Worm (Caenorhabditis elegans) whole organism, L4 larva: Measurements from ENCODE around the gene Y39B6A.5.

Source experiments
- F10B5.3 ChIP-seq: sonication (generic microtip); optimal IDR thresholded peaks from 2 replicates; lab custom pipeline; 2016; ENCODE audit warnings: mild to moderate bottlenecking, missing genetic modification characterization, missing compliant biosample characterization
- F37D6.2 ChIP-seq: sonication (generic microtip); optimal IDR thresholded peaks from 2 replicates; lab custom pipeline; 2016; ENCODE audit warnings: mild to moderate bottlenecking, missing genetic modification characterization, missing compliant biosample characterization
- ceh-28 ChIP-seq: fragments of 150-350 bp; optimal IDR thresholded peaks from 2 replicates; lab custom pipeline; 2014; ENCODE audit warnings: missing biosample characterization, missing genetic modification reagents, missing genetic modification characterization
- dpl-1 ChIP-seq: fragments of 150-350 bp; optimal IDR thresholded peaks from 2 replicates; lab custom pipeline; 2014; ENCODE audit warnings: missing biosample characterization, missing genetic modification reagents, missing genetic modification characterization
- fos-1 ChIP-seq: fragments of 150-350 bp; optimal IDR thresholded peaks from 2 replicates; lab custom pipeline; 2014; ENCODE audit warnings: missing biosample characterization, missing genetic modification characterization
- jun-1 ChIP-seq: fragments of 150-350 bp; optimal IDR thresholded peaks from 2 replicates; lab custom pipeline; 2014; ENCODE audit warnings: missing biosample characterization, missing genetic modification reagents, missing genetic modification characterization
- mdl-1 ChIP-seq, 2 experiments: fragments of 150-350 bp in 1 of 2; sonication (generic microtip) in 1 of 2; optimal IDR thresholded peaks; 2 replicates each; lab custom pipeline; 2014 to 2017; ENCODE audit warnings: missing biosample characterization in 2 of 2, missing genetic modification characterization in 2 of 2
- mep-1 ChIP-seq: fragments of 150-350 bp; sonication (generic microtip); optimal IDR thresholded peaks from 3 replicates; lab custom pipeline; 2014; ENCODE audit warnings: missing biosample characterization, missing genetic modification characterization
- nhr-102 ChIP-seq: sonication (generic microtip); optimal IDR thresholded peaks from 2 replicates; lab custom pipeline; 2016; ENCODE audit warnings: mild to moderate bottlenecking, missing genetic modification characterization, moderate library complexity, missing compliant biosample characterization
- nhr-25 ChIP-seq: sonication (generic microtip); optimal IDR thresholded peaks from 2 replicates; lab custom pipeline; 2017; ENCODE audit warnings: missing genetic modification characterization, mild to moderate bottlenecking, missing compliant biosample characterization, antibody characterized with exemption, moderate library complexity, borderline replicate concordance; ENCODE audit not compliant: insufficient read depth
- nhr-28 ChIP-seq: fragments of 150-350 bp; optimal IDR thresholded peaks from 2 replicates; lab custom pipeline; 2014; ENCODE audit warnings: missing biosample characterization, missing genetic modification characterization
- nhr-48 ChIP-seq: sonication (generic microtip); optimal IDR thresholded peaks from 2 replicates; lab custom pipeline; 2016; ENCODE audit warnings: mild to moderate bottlenecking, missing genetic modification characterization, missing compliant biosample characterization
- spr-1 ChIP-seq: sonication (generic microtip); optimal IDR thresholded peaks from 2 replicates; lab custom pipeline; 2016; ENCODE audit warnings: mild to moderate bottlenecking, missing genetic modification characterization, missing compliant biosample characterization
- zip-11 ChIP-seq: fragments of 200-800 bp; sonication (Bioruptor generic); IDR thresholded peaks from 2 replicates; pipeline ENCODE4 v1.3.6; 2022; ENCODE audit warnings: missing genetic modification characterization, missing compliant biosample characterization
- zip-2 ChIP-seq: fragments of 150-350 bp; optimal IDR thresholded peaks from 2 replicates; lab custom pipeline; 2014; ENCODE audit warnings: missing biosample characterization, missing genetic modification characterization

Y39B6A.5 gene

ce11 chrV:19119260-19119659, 39.4 kb downstream of the Y39B6A.5 start, which contains the start of gene Y39B6A.13 (continued):
- TF ChIP-seq mdl-1 (tag; optimal IDR thresholded peaks at IDR 0.05; lab: Kevin White, UChicago) (no peak), jun-1 (tag; lab: Kevin White, UChicago) (no peak), mep-1 (tag; lab: Kevin White, UChicago) (peak; percentile 43), F37D6.2 (tag; lab: Kevin White, UChicago) (no peak), nhr-25 (tag; lab: Kevin White, UChicago) (no peak), dpl-1 (peak; percentile 82)

DNA sequence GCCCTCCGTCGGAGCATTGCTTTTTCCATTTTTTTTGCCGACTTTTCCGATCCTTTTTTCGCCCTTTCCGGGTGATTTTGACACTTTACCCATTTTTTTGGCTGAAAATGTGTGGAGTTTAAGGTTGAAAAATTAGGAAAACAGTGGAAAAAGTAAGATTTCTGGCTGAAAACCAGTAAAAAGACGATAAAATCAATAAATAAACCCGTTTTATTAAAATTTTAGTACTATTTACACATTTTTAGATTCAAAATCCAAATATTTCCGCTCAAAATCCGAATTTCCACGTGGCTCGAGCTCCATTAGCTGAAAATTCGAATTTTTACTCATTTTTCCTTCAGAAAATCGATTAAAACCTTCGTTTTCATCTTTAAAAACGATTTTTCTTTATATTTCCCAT, 40.4 kb downstream of the Y39B6A.5 start, which contains the start of gene pro-3:
pro-3 (minus strand) TSS at position 101 of the 400 bp plus-strand sequence.
- TF ChIP-seq nhr-28 (tag; lab: Kevin White, UChicago) = no peak
- TF ChIP-seq nhr-102 (tag; lab: Kevin White, UChicago) = no peak
- TF ChIP-seq zip-11 (GFP tag; lab: Robert Waterston, UW) = no peak
- no peak for TF ChIP-seq jun-1 (tag; lab: Kevin White, UChicago)
- no peak for TF ChIP-seq spr-1
- no peak for TF ChIP-seq nhr-48 (tag; lab: Kevin White, UChicago)
- TF ChIP-seq fos-1 = no peak
- no peak for TF ChIP-seq zip-2

DNA sequence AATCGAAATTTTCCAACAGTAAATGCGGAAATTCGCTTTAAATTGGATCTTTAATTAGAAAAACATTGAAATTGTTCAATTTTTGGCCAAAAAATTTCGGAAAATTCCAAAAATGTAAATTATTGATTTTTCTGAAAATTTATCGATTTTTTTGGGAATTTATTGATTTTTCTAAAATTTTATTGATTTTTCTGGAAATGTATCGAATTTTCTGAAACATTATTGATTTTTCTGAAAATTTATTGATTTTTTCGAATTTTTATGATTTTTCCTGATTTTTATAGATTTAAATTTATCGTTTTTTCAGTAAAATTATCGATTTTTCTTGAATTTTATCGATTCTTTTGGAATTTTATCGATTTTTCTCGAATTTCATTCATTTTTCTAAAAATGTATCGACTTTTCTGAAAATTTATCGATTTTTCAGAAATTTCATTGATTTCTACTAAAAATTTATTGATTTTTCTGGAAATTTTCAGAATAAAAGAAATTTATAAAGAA, 41.8 kb downstream of the Y39B6A.5 start:
- TF ChIP-seq ceh-28 (tag; lab: Kevin White, UChicago) (peak; percentile 84), F10B5.3 (no peak)

ce11 chrV:19112590-19112989, 46.1 kb downstream of the Y39B6A.5 start:
- TF ChIP-seq ceh-28 (tag; lab: Kevin White, UChicago) = peak; percentile 73
